Fruit fly (Drosophila melanogaster): ENCODE data around the gene pps.

Gene pps

DNA sequence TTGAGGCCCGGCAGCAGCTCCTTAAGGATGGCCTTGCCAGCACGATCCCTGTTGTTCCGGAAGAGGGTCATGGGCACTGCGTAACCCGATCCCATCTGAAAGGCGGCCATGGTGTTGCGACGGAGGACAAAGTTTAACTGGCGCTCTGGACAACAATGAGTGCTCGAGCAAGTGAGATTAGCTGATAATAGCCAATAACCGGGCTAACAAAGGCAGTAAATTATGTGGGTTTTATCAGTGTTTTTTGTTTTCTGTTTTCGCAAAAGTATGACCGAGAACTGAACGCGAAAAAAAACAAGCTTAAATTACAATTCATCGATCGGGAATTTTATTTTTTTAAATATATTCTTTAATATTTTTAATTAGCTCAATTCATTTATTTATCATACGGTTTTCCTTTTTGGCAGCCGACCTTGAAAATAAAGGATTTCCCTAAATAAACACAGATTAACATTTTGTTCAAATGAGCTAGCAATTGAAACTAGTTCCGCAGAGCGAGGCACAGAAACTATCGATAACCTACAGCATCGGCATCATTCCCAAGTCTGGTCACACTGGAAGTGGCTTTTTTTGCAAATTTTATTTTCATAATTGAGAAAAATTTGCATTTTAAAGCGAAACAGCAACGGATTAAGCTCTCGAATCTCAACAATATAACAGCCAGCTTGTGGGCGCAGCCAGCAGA lies at the start of gene pps, which contains the start of gene Dip-C:
Gene pps, plus strand, starts transcription at position 555 of the 685 bp plus-strand sequence.
Gene Dip-C, minus strand, starts transcription at position 486 of the 685 bp plus-strand sequence.
- TF ChIP-seq CG8478 (optimal IDR thresholded peaks at IDR 0.05) (no peak), CTCF (optimal IDR thresholded peaks at IDR 0.05) (peak in 1 of 2 experiments; percentile 30)

DNA sequence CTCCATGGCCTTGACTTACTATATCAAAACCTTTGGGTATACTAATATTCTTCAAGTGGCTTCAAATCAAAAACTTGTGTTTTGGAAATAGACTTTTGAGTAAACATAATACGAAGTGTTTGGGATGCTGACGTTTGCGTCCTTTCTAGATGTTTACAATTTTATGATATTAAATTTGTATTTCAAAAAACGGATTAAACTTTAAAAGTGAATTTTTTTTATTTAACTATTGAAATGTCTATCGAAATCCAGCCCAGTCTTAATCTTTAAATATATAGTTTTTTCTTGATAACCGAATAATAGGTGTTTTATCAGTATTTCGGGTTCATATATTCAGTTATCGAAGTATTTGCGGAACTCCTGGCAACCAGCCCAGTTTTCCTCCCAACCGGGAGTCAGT lies 49.0 kb upstream of the pps start, which contains the start of gene Tim17a1:
Gene Tim17a1, minus strand, starts transcription at position 101 of the 400 bp plus-strand sequence.
- TF ChIP-seq CG8478 (optimal IDR thresholded peaks at IDR 0.05) = no peak
- TF ChIP-seq CTCF (optimal IDR thresholded peaks at IDR 0.05) = no peak

- TF ChIP-seq CTCF (optimal IDR thresholded peaks at IDR 0.05) = no peak
- TF ChIP-seq CG8478 (optimal IDR thresholded peaks at IDR 0.05) = no peak
These were observed 48.3 kb upstream of the pps start, which contains the start of gene GstD10 for dm6 chr3R:12365264-12365840. Gene GstD10 (minus strand): TSS chr3R:12365735.

- TF ChIP-seq CTCF (optimal IDR thresholded peaks at IDR 0.05) (no peak), CG8478 (optimal IDR thresholded peaks at IDR 0.05) (no peak)
These were observed 47.7 kb upstream of the pps start for dm6 chr3R:12365887-12366286.

- no peak for TF ChIP-seq CTCF (optimal IDR thresholded peaks at IDR 0.05)
- TF ChIP-seq CG8478 (optimal IDR thresholded peaks at IDR 0.05) = no peak
These were observed 46.2 kb upstream of the pps start, which contains the start of gene GstD9 for dm6 chr3R:12367464-12367863. Gene GstD9 (minus strand): TSS chr3R:12367564.

DNA sequence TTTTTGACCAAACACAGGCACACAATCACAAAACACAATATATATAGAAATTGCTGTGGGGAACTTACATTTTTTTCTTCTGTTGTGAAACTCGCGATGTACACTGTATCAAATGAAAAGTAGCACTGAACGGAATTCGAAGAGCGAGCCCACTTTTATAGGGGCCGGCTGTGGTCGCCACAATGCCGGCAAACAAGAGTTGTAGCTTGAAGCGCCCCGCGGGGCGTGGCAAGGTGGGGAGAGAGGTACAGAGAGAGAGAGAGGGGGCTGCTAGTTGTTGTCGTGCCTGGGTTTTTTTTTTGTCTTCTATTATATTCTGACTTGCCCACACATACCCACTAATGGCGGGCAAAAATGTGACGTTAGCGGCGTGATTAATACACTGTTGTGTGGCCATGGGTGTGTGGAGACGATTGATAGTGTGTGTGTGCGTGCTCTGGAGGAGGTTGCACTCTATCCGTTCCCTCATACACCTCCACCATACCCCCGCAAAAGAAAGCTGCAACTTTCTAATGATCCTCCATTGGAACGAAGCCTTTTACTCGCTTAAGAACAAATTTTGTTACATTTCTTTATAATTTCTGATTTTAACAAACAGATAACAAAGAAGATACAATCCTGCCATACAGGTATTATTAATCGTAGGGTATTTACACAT lies 44.4 kb upstream of the pps start, which contains the start of gene GstD1:
Gene GstD1, minus strand, starts transcription at position 134 of the 658 bp plus-strand sequence.
- TF ChIP-seq CTCF (optimal IDR thresholded peaks at IDR 0.05) = no peak
- TF ChIP-seq CG8478 (optimal IDR thresholded peaks at IDR 0.05) = no peak

DNA sequence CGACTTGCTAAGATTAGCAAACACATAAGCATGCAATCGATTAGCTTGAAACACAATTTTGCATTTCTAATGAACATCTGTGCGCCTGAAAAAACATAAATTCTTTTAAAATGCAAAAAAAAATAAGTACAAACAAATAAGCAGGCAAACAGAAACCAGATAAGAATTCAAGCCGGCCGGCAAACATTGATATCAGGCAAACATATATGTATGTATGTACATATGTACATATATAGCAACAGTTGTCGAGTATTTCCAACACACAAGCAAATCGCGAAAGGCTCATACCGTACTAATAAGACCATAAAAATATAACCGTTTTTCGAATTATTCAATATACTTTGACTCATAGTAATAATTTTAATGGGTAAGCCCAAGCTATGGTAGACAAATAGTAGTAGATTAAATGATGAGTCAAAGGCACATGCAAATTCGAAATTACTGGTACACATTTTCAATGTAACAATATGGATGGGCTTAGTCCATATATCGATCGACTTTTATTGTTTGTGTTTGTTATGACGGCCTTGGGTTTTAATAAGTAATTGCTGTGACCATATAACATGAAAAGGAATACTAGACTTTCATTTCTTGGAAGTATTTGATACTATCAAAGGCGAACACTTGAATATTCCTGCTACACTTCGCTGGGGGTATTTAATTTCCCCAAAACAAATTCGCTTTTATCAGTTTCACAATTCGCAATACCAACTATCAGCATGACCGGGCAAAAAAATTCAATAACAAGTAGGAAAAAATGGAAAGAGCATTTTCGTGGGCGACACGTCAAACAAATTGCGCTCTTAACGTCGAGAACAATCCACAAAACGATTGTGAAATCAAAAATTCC lies 43.6 kb upstream of the pps start:
- TF ChIP-seq CTCF (optimal IDR thresholded peaks at IDR 0.05) (no peak), CG8478 (optimal IDR thresholded peaks at IDR 0.05) (no peak)

- TF ChIP-seq CG8478 (optimal IDR thresholded peaks at IDR 0.05) (no peak), CTCF (optimal IDR thresholded peaks at IDR 0.05) (no peak)
These were observed 43.0 kb upstream of the pps start for dm6 chr3R:12370643-12370995.

dm6 chr3R:12371671-12372070 lies 42.0 kb upstream of the pps start, which contains the start of gene GstD2:
Gene GstD2 (plus strand): TSS chr3R:12371971.
- TF ChIP-seq CTCF (optimal IDR thresholded peaks at IDR 0.05) (no peak), CG8478 (optimal IDR thresholded peaks at IDR 0.05) (no peak)

DNA sequence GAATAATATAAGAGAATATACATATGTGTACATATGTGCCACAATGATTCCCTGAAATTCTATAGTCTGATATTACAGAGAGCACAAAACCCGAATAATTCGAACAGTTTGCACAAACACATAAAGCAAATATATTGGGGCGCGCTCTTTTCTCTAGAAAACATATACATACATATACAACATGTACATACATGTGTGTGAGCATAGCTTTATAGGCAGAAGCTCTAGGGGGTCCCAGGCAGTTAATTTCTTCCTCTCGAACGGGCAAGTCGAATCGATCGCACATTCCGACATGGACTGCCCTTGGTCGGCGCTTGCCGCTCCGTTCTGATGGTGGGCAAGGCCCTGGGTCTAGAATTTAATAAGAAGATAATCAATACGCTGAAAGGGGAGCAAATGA lies 40.8 kb upstream of the pps start, which contains the start of gene GstD3:
Gene GstD3, plus strand, starts transcription at position 269 of the 400 bp plus-strand sequence.
- TF ChIP-seq CTCF (optimal IDR thresholded peaks at IDR 0.05) (no peak), CG8478 (optimal IDR thresholded peaks at IDR 0.05) (no peak)

DNA sequence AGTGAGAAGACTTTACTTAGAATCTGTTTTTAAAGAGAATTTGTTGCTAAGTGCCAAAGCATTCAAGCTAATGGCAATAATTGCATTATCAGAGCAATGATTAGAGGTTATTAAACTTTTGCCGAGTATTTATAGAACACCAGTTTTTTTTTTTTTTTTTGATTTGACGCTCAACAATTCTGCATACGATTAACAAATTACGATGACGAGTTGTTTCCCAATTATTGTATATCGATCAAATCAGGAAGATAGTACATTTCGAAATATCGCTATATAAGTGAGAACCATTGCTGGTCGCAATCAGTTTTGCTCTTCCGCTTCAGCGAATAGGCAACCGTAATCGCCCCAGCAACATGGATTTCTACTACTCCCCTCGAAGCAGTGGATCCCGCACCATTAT lies 39.8 kb upstream of the pps start, which contains the start of gene GstD4:
Gene GstD4, plus strand, starts transcription at position 301 of the 400 bp plus-strand sequence.
- TF ChIP-seq CG8478 (optimal IDR thresholded peaks at IDR 0.05) (no peak), CTCF (optimal IDR thresholded peaks at IDR 0.05) (no peak)

- no peak for TF ChIP-seq CG8478 (optimal IDR thresholded peaks at IDR 0.05)
- TF ChIP-seq CTCF (optimal IDR thresholded peaks at IDR 0.05) = no peak
These were observed 38.3 kb upstream of the pps start, which contains the start of gene GstD5 for dm6 chr3R:12375258-12375783. Gene GstD5 (plus strand): TSS chr3R:12375733.

- no peak for TF ChIP-seq CTCF (optimal IDR thresholded peaks at IDR 0.05)
- TF ChIP-seq CG8478 (optimal IDR thresholded peaks at IDR 0.05) = no peak
These were observed 36.8 kb upstream of the pps start, which contains the start of gene GstD6 for dm6 chr3R:12376828-12377227. Gene GstD6 (plus strand): TSS chr3R:12377128.

- TF ChIP-seq CTCF (optimal IDR thresholded peaks at IDR 0.05) = no peak
- TF ChIP-seq CG8478 (optimal IDR thresholded peaks at IDR 0.05) = no peak
These were observed 35.4 kb upstream of the pps start, which contains the start of gene GstD7 for dm6 chr3R:12378200-12378599. Gene GstD7 (plus strand): TSS chr3R:12378500.

Measured in S2 (cell line).